Worm (Caenorhabditis elegans) whole organism, dauer: ENCODE measurements around the gene mcm-7.

Experiments
- unc-62 ChIP-seq: sonication (generic microtip); optimal IDR thresholded peaks from 2 replicates; lab custom pipeline; 2017; ENCODE audit warnings: missing biosample characterization, missing genetic modification reagents, missing genetic modification characterization

Gene mcm-7

DNA sequence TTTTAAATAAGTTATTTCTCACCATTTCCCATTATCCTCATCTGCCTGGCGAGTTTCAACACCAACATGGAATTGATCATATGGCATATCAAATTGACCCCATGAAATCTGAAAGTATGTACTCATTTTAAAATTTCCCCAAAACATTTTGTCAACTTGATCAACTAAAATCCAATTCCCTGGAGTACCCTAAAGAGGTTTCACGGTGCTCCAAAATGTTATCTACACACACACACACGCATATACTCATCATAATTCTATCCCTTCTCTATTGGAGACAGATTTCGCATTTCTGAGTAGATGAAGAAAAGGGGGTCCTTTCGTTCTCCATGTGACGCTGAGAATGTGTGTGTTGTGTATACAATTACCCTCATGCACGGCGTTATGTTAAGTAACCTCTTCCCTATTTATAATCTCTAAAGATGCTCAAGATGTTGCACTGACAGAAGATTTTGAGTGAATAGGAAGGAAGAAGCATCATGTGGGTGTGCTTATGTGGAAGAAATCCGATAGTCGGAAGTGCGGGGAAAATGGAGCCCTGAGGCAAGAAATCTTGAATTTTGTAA is 9.2 kb downstream of the mcm-7 start:
- no peak for TF ChIP-seq unc-62 (GFP tag; lab: Kevin White, UChicago)

DNA sequence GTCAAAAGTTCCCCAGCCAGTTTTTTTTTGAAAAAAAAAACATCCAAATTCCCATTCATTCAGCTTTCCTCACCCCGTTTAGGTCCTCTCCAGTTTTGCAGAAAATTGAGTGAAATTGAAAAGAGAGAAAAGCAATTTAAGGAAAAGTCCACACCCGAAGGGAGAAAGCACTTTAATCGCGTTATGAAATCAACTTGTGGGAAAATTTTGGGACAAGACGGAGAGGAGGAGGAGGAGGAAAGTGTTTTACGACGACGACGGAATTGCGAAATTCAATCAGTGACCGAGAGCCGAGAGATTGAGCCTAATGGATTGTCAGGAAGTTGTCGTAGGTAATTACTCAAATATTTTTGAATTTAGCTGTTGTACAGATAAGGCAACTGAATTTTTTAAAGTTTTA is 10.4 kb downstream of the mcm-7 start:
- TF ChIP-seq unc-62 (GFP tag; lab: Kevin White, UChicago) = no peak

DNA sequence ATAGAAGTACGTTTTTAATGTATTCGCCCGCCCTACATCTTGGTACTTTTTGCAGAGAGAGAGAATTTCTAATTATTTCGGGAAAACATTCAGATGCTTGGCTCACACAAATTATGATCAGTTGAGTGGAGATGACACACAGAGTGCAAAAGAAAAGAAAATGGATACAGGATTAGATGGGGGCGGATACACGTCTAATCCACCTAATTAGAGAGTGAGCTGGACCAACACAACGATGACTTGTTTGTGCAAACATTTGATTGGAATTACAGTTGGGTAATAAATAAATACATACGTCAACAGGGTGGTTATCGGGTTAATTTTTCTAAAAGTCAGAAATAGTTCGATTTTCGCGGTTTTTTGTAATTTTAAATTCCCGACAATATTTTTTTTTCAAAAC is 12.2 kb downstream of the mcm-7 start:
- no peak for TF ChIP-seq unc-62 (GFP tag; lab: Kevin White, UChicago)

DNA sequence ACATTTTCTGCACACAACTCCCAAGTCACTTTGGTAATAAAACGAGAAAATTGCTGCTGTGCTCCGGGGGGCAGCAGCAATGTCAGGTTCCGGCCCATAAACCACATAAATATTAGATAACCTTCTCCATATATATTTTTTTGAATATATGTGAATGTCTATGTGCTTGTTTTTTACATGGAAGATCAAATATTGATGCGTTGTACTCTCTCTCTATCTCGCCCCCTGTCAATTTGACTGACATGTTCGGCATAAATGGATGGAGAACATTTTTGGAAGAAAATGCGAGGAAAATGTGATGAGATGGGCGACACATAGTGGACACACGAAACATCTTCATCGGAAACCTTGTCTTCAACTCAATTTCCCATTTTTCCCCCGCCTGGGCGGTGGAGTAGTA is 13.1 kb downstream of the mcm-7 start:
- TF ChIP-seq unc-62 (GFP tag; lab: Kevin White, UChicago) = no peak

DNA sequence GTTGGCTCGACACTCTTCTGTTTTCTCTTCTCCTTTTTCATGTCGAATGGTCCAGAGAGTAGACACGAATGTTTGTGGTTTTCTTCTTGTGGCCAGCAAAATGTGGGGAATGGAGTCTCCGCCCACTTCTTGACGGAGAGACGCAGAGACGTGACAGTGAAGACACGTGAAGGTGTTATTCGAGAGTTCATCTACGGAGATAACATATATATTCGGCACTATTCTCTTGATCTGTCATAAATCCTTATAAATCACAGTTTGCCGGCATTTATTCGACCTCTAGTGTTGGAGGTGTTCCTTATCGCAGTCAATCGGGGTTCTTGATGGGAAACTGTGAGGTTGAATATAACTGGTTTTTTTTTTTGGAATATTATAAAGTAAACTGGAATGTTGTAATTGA is 14.5 kb downstream of the mcm-7 start, which contains the start of gene F32D1.3:
Gene F32D1.3 (minus strand): TSS at position 65 of the 400 bp plus-strand sequence.
- TF ChIP-seq unc-62 (GFP tag; lab: Kevin White, UChicago) = no peak

ce11 chrV:4364517-4364916 is 17.6 kb downstream of the mcm-7 start, which contains the start of gene grl-13:
Gene grl-13 (minus strand): TSS chrV:4364617.
- TF ChIP-seq unc-62 (GFP tag; lab: Kevin White, UChicago) = no peak

- no peak for TF ChIP-seq unc-62 (GFP tag; lab: Kevin White, UChicago)
Measured at ce11 chrV:4366440-4366839, 19.5 kb downstream of the mcm-7 start, which contains the start of gene F32D1.11. Gene F32D1.11 (minus strand): TSS chrV:4366540.

DNA sequence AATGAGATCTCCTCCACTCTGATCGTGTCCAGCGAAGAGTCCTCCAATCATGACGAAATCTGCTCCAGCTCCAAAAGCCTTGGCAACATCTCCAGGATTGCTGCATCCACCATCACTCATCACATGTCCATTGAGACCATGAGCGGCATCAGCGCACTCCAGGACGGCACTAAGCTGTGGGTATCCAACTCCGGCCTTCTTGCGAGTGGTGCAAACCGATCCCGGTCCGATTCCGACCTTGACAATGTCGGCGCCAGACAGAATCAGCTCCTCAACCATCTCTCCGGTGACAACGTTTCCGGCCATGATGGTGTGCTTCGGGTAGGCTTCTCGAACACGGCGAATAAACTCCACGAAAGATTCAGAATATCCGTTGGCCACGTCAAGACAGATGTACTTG is 23.5 kb downstream of the mcm-7 start:
- TF ChIP-seq unc-62 (GFP tag; lab: Kevin White, UChicago) = no peak

DNA sequence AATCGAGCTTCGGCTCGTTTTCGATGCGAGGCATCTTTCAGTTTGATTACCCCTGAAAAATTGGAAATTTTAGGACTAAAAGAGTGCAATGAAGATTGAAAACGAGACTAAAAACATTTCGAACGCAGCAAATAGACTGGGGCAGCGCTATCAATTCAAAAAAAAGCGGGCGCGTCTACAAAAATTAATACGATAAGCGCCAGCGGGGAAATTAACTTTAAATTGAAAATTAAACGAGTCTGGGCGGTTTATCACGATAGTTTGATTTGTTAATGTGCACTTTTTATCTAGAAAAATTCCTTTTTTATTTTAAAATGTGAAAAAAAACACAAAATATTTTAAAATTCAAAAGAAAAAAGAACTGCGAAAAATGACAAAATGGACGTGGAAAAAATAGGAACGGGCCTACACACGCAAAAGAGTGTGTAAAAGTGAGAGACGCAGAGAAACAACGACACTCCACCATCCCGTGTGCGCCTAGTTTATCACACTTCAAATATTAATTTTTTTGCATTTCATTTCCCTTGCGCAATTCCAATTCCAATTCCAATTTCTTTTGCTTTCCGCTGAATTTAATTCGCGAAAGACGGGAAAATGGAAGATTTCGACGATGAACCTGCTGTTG is 24.5 kb downstream of the mcm-7 start, which contains the start of the genes gmpr-1 and fipp-1:
Gene gmpr-1 (minus strand): TSS at position 75 of the 625 bp plus-strand sequence.
Gene fipp-1 (plus strand): TSS at position 499 of the 625 bp plus-strand sequence.
- no peak for TF ChIP-seq unc-62 (GFP tag; lab: Kevin White, UChicago)

DNA sequence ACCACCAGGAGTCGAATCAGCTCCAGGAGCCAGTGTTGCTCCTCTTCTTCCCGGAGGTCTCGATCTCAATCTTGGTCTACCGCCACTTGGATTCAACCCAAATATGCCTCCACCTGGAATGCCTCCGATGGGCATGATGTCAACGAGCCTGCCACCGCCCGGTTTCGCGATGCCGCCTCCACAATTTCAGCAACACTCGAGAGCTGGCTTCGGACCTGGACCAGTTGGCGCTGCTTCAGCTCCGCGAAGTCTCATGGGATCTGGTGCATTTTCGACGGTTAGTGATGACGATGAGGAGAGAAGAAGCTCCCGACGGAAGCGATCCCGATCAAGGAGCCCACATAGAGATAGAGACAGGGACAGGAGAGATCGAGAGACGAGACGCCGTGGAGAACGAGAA is 26.0 kb downstream of the mcm-7 start:
- TF ChIP-seq unc-62 (GFP tag; lab: Kevin White, UChicago) = no peak

DNA sequence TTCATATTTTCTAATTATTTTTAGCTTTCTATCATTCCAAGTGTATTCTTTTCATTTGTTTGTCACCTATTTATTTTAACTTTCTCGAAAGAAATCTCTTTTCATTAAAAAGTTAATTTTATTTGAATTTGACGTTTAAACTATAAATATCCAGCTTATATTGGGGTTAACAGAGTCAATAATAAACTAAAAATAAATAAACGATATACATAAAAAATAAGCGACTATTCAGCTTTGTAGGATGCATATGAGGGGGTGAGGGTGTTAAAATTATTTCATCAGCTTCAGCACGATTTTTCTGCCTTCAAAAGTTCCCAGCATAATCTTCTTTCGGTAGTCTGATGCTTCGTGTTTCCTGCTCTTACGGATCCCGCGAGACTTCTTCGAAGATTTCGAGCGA is 26.7 kb downstream of the mcm-7 start:
- TF ChIP-seq unc-62 (GFP tag; lab: Kevin White, UChicago) = no peak

- TF ChIP-seq unc-62 (GFP tag; lab: Kevin White, UChicago) = no peak
Measured at ce11 chrV:4374625-4375024, 27.7 kb downstream of the mcm-7 start, which contains the start of gene neg-1. Gene neg-1 (minus strand): TSS chrV:4374874.

DNA sequence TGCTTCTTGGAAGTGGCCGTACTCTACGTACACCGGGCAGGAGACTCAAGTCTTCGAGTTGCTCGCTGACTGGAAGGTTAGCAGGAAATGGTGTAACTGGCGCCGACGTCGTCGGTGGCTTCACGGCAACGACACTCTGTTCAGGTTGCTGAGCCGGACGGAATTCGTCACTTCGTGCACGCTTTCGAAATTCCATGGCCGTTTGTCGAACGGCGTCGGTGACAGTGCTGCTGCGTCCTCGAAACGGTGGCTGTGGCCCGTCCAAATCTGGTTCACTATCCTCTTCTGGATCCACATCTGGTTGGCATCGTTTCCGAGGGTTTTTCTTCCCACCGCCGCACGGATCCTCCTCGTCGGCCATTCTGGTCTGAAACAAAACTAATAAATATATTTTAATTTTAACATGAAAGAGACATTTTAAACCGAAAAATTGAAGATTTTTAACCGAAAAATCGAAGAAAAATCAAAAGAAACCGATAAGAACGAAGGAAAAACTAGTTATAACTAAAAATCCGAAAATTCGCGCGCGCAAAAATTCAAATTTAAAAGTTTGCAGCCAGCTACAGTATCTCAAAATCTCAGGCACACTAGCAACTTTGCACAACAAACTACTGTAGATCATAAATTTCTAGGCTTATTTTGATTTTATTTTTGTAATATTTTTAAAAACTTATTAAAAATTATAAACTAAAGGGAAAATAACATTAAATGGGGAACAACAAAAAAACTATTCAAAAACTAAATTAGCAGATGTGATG is 29.0 kb downstream of the mcm-7 start, which contains the start of gene F32D1.7:
Gene F32D1.7 (minus strand): TSS at position 367 of the 758 bp plus-strand sequence.
- no peak for TF ChIP-seq unc-62 (GFP tag; lab: Kevin White, UChicago)

- no peak for TF ChIP-seq unc-62 (GFP tag; lab: Kevin White, UChicago)
Measured at ce11 chrV:4377622-4378021, 30.7 kb downstream of the mcm-7 start, which contains the start of gene F32D1.8. Gene F32D1.8 (minus strand): TSS chrV:4377722.

DNA sequence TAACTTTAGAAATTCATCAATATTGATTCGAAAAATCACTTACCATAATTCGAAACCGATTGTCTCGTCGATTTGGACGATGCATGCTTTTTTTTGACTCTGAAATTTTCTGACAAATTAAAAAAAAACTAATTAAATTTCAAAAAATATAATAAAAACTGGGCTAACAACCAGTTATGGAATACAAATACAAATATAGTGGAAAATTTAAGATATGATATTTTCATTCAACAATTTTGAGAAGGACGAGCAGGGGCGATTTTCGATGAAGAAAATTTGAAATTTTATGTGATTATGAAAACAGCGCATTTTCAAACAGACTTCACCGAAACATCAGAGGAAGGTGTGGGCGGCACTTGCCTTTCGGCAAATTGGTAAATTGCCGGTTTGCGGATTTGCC is 35.3 kb downstream of the mcm-7 start, which contains the start of gene F13A2.1:
Gene F13A2.1 (minus strand): TSS at position 101 of the 400 bp plus-strand sequence.
- TF ChIP-seq unc-62 (GFP tag; lab: Kevin White, UChicago) = no peak

ce11 chrV:4384482-4384881 is 37.5 kb downstream of the mcm-7 start, which contains the start of gene F13A2.2:
Gene F13A2.2 (minus strand): TSS chrV:4384582.
- TF ChIP-seq unc-62 (GFP tag; lab: Kevin White, UChicago) = no peak
